Fruit fly (Drosophila melanogaster) whole organism, embryonic: Measurements from ENCODE around the gene CG32055.

ENCODE experiments used
- Asciz ChIP-seq: fragments of 200-800 bp; sonication (Bioruptor generic); optimal IDR thresholded peaks from 2 replicates; lab custom pipeline; 2017; ENCODE audit warnings: missing biosample characterization, mild to moderate bottlenecking, missing genetic modification characterization, missing genetic modification reagents
- CG10959 ChIP-seq: fragments of 200-800 bp; sonication (Bioruptor generic); IDR thresholded peaks from 2 replicates; pipeline ENCODE4 v1.3.6; 2022; ENCODE audit warnings: missing biosample characterization, missing genetic modification characterization
- CG12071 ChIP-seq: fragments of 200-800 bp; sonication (Bioruptor generic); optimal IDR thresholded peaks from 3 replicates; lab custom pipeline; 2018; ENCODE audit warnings: missing biosample characterization, mild to moderate bottlenecking, missing genetic modification characterization
- CG12744 ChIP-seq: fragments of 200-800 bp; sonication (Bioruptor generic); optimal IDR thresholded peaks from 2 replicates; lab custom pipeline; 2016; ENCODE audit warnings: missing biosample characterization, missing genetic modification characterization
- CG12769 ChIP-seq: fragments of 200-800 bp; sonication (Bioruptor generic); optimal IDR thresholded peaks from 2 replicates; lab custom pipeline; 2019; ENCODE audit warnings: missing biosample characterization, mild to moderate bottlenecking, missing genetic modification characterization, moderate library complexity
- CG13287 ChIP-seq: fragments of 200-800 bp; sonication (Bioruptor generic); IDR thresholded peaks from 2 replicates; pipeline ENCODE4 v1.3.6; 2022; ENCODE audit warnings: missing biosample characterization, missing genetic modification characterization; ENCODE audit not compliant: partially characterized antibody
- CG14710 ChIP-seq: fragments of 200-800 bp; sonication (Bioruptor generic); optimal IDR thresholded peaks from 3 replicates; lab custom pipeline; 2019; ENCODE audit warnings: missing biosample characterization, mild to moderate bottlenecking, missing genetic modification characterization, moderate library complexity
- CG18262 ChIP-seq: fragments of 200-800 bp; optimal IDR thresholded peaks from 3 replicates; lab custom pipeline; 2019; ENCODE audit warnings: missing biosample characterization, mild to moderate bottlenecking, missing genetic modification characterization, moderate library complexity
- CG2120 ChIP-seq: fragments of 200-800 bp; sonication (Bioruptor generic); optimal IDR thresholded peaks from 3 replicates; lab custom pipeline; 2016; ENCODE audit warnings: missing biosample characterization, missing genetic modification characterization
- CG30403 ChIP-seq: fragments of 200-800 bp; sonication (Bioruptor generic); optimal IDR thresholded peaks from 3 replicates; lab custom pipeline; 2016; ENCODE audit warnings: missing biosample characterization, missing genetic modification characterization
- CG31365 ChIP-seq: fragments of 200-800 bp; sonication (Bioruptor generic); optimal IDR thresholded peaks from 2 replicates; lab custom pipeline; 2018; ENCODE audit warnings: missing biosample characterization, mild to moderate bottlenecking, missing genetic modification characterization
- CG3281 ChIP-seq: fragments of 200-800 bp; sonication (Bioruptor generic); optimal IDR thresholded peaks from 3 replicates; lab custom pipeline; 2017; ENCODE audit warnings: missing biosample characterization, mild to moderate bottlenecking, missing genetic modification characterization
- CG6175 ChIP-seq: fragments of 200-800 bp; sonication (Bioruptor generic); IDR thresholded peaks from 3 replicates; pipeline ENCODE4 v1.3.6; 2022; ENCODE audit warnings: missing biosample characterization, missing genetic modification characterization
- CG7786 ChIP-seq: fragments of 200-800 bp; sonication (Bioruptor generic); optimal IDR thresholded peaks from 2 replicates; lab custom pipeline; 2016; ENCODE audit warnings: missing biosample characterization, missing genetic modification characterization
- CTCF ChIP-seq: fragments of 200-800 bp; sonication (Bioruptor generic); optimal IDR thresholded peaks from 2 replicates; lab custom pipeline; 2017; ENCODE audit warnings: missing biosample characterization, mild to moderate bottlenecking, missing genetic modification characterization, moderate library complexity
- Camta ChIP-seq: fragments of 200-800 bp; sonication (Bioruptor generic); optimal IDR thresholded peaks from 2 replicates; lab custom pipeline; 2016; ENCODE audit warnings: missing biosample characterization, missing genetic modification characterization
- D19A ChIP-seq: fragments of 200-800 bp; optimal IDR thresholded peaks from 3 replicates; lab custom pipeline; 2019; ENCODE audit warnings: missing biosample characterization, mild to moderate bottlenecking, missing genetic modification characterization, moderate library complexity
- Dad ChIP-seq: fragments of 200-800 bp; sonication (Bioruptor generic); optimal IDR thresholded peaks from 3 replicates; lab custom pipeline; 2016; ENCODE audit warnings: missing biosample characterization, missing genetic modification characterization
- Deaf1 ChIP-seq: fragments of 200-800 bp; optimal IDR thresholded peaks from 3 replicates; lab custom pipeline; 2019; ENCODE audit warnings: missing biosample characterization, mild to moderate bottlenecking, missing genetic modification characterization, moderate library complexity
- Dek ChIP-seq: fragments of 200-800 bp; sonication (Bioruptor generic); optimal IDR thresholded peaks from 3 replicates; lab custom pipeline; 2019; ENCODE audit warnings: missing biosample characterization, mild to moderate bottlenecking, missing genetic modification characterization, moderate library complexity
- Dip3 ChIP-seq: fragments of 200-800 bp; sonication (Bioruptor generic); optimal IDR thresholded peaks from 3 replicates; lab custom pipeline; 2016; ENCODE audit warnings: missing biosample characterization, missing genetic modification characterization
- Ets65A ChIP-seq: fragments of 200-800 bp; sonication (Bioruptor generic); peaks from one replicate; lab custom pipeline; 2016; ENCODE audit warnings: missing biosample characterization, missing genetic modification characterization
- HLHmδ ChIP-seq: fragments of 200-800 bp; sonication (Bioruptor generic); optimal IDR thresholded peaks from 2 replicates; lab custom pipeline; 2018; ENCODE audit warnings: missing biosample characterization, mild to moderate bottlenecking, missing genetic modification characterization, moderate library complexity
- Hr3 ChIP-seq: fragments of 200-800 bp; sonication (Bioruptor generic); optimal IDR thresholded peaks from 3 replicates; lab custom pipeline; 2016; ENCODE audit warnings: missing biosample characterization, missing genetic modification characterization
- Myb ChIP-seq: fragments of 200-800 bp; sonication (Bioruptor generic); optimal IDR thresholded peaks from 2 replicates; lab custom pipeline; 2016; ENCODE audit warnings: missing biosample characterization, missing genetic modification characterization
- bab2 ChIP-seq: fragments of 200-800 bp; sonication (Bioruptor generic); optimal IDR thresholded peaks from 2 replicates; lab custom pipeline; 2016; ENCODE audit warnings: missing biosample characterization, missing genetic modification characterization
- corto ChIP-seq: fragments of 200-800 bp; sonication (Bioruptor generic); optimal IDR thresholded peaks from 2 replicates; lab custom pipeline; 2016; ENCODE audit warnings: missing biosample characterization, mild to moderate bottlenecking, missing genetic modification characterization, moderate library complexity
- croc ChIP-seq: fragments of 200-800 bp; sonication (Bioruptor generic); conservative IDR thresholded peaks from 3 replicates; pipeline ENCODE4 v1.3.6; 2022; ENCODE audit warnings: missing biosample characterization, missing genetic modification characterization
- dpn ChIP-seq, 2 experiments: fragments of 200-800 bp; sonication (Bioruptor generic); optimal IDR thresholded peaks; 3 replicates each; lab custom pipeline; 2016; ENCODE audit warnings: missing biosample characterization in 2 of 2, missing genetic modification characterization in 2 of 2
- fd102C ChIP-seq: fragments of 200-800 bp; sonication (Bioruptor generic); optimal IDR thresholded peaks from 2 replicates; lab custom pipeline; 2018; ENCODE audit warnings: missing biosample characterization, mild to moderate bottlenecking, missing genetic modification characterization, moderate library complexity
- gce ChIP-seq: fragments of 200-800 bp; sonication (Bioruptor generic); IDR thresholded peaks from 3 replicates; pipeline ENCODE4 v1.3.6; 2022; ENCODE audit warnings: missing biosample characterization, missing genetic modification characterization
- her ChIP-seq: fragments of 200-800 bp; sonication (Bioruptor generic); optimal IDR thresholded peaks from 2 replicates; lab custom pipeline; 2016; ENCODE audit warnings: missing biosample characterization, missing genetic modification characterization
- jigr1 ChIP-seq: fragments of 200-800 bp; sonication (Bioruptor generic); IDR thresholded peaks from 3 replicates; pipeline ENCODE4 v1.3.6; 2022; ENCODE audit warnings: missing biosample characterization, missing genetic modification characterization
- ken ChIP-seq: fragments of 200-800 bp; sonication (Bioruptor generic); IDR thresholded peaks from 3 replicates; pipeline ENCODE4 v1.3.6; 2022; ENCODE audit warnings: missing biosample characterization, missing genetic modification characterization
- knrl ChIP-seq: fragments of 200-800 bp; sonication (Bioruptor generic); IDR thresholded peaks from 3 replicates; pipeline ENCODE4 v1.3.6; 2022; ENCODE audit warnings: missing biosample characterization, missing genetic modification characterization; ENCODE audit not compliant: partially characterized antibody
- mld ChIP-seq: fragments of 200-800 bp; sonication (Bioruptor generic); IDR thresholded peaks from 3 replicates; pipeline ENCODE4 v1.3.6; 2022; ENCODE audit warnings: missing biosample characterization, missing genetic modification characterization; ENCODE audit not compliant: partially characterized antibody
- p53 ChIP-seq: fragments of 200-800 bp; sonication (Bioruptor generic); optimal IDR thresholded peaks from 2 replicates; lab custom pipeline; 2016; ENCODE audit warnings: missing biosample characterization, missing genetic modification characterization
- ro ChIP-seq: fragments of 200-800 bp; sonication (Bioruptor generic); IDR thresholded peaks from 2 replicates; pipeline ENCODE4 v1.3.6; 2022; ENCODE audit warnings: missing biosample characterization, missing genetic modification characterization
- scrt ChIP-seq: fragments of 200-800 bp; sonication (Bioruptor generic); optimal IDR thresholded peaks from 2 replicates; lab custom pipeline; 2018; ENCODE audit warnings: missing biosample characterization, mild to moderate bottlenecking, missing genetic modification characterization, moderate library complexity
- sug ChIP-seq: fragments of 200-800 bp; optimal IDR thresholded peaks from 2 replicates; lab custom pipeline; 2019; ENCODE audit warnings: missing biosample characterization, mild to moderate bottlenecking, missing genetic modification characterization, moderate library complexity
- trh ChIP-seq: fragments of 200-800 bp; sonication (Bioruptor generic); optimal IDR thresholded peaks from 2 replicates; lab custom pipeline; 2016; ENCODE audit warnings: missing biosample characterization, missing genetic modification characterization
- z ChIP-seq: fragments of 200-800 bp; sonication (Bioruptor generic); IDR thresholded peaks from 3 replicates; pipeline ENCODE4 v1.3.6; 2022; ENCODE audit warnings: missing biosample characterization, missing genetic modification characterization
- zfh2 ChIP-seq: fragments of 200-800 bp; sonication (Bioruptor generic); optimal IDR thresholded peaks from 2 replicates; lab custom pipeline; 2016; ENCODE audit warnings: missing biosample characterization, missing genetic modification characterization

CG32055 gene

dm6 chr3L:10201655-10202054, 18.3 kb downstream of the CG32055 start, which contains the start of gene ect (continued):
- TF ChIP-seq scrt (GFP tag; lab: Kevin White, UChicago) (no peak), CG18262 (tag; lab: Kevin White, UChicago) (no peak), CG31365 (no peak), Dek (tag; lab: Kevin White, UChicago) (no peak), knrl (GFP tag; lab: Robert Waterston, UW) (peak; percentile 25; the same call in 1 of the 3 replicates), ken (0 out of 3 replicates have a peak, but pooled peaks have one; percentile 36), dpn (GFP tag; optimal IDR thresholded peaks at IDR 0.05; lab: Kevin White, UChicago) (no peak), CG14710 (tag; lab: Kevin White, UChicago) (no peak), CG7786 (GFP tag; lab: Kevin White, UChicago) (no peak), z (GFP tag; lab: Robert Waterston, UW) (peak; percentile 26; the same call in 1 of the 3 replicates), Asciz (no peak), jigr1 (no peak), CG12744 (GFP tag; lab: Kevin White, UChicago) (no peak), Deaf1 (tag; lab: Kevin White, UChicago) (peak; percentile 91), CG3281 (GFP tag; lab: Kevin White, UChicago) (no peak), CG6175 (GFP tag; lab: Robert Waterston, UW) (0 out of 3 replicates have a peak, but pooled peaks have one; percentile 44), HLHmδ (GFP tag; lab: Kevin White, UChicago) (no peak), D19A (tag; lab: Kevin White, UChicago) (no peak), croc (GFP tag; lab: Robert Waterston, UW) (no peak), CG10959 (GFP tag; lab: Robert Waterston, UW) (no peak), CG13287 (GFP tag; lab: Robert Waterston, UW) (no peak), sug (no peak), mld (GFP tag; lab: Robert Waterston, UW) (no peak), CG30403 (GFP tag; lab: Kevin White, UChicago) (no peak), Dip3 (GFP tag; lab: Kevin White, UChicago) (no peak), Camta (GFP tag; lab: Kevin White, UChicago) (no peak), CG12769 (tag; lab: Kevin White, UChicago) (peak; percentile 88), trh (GFP tag; lab: Kevin White, UChicago) (no peak), Hr3 (no peak), ro (GFP tag; lab: Robert Waterston, UW) (no peak), CG12071 (GFP tag; lab: Kevin White, UChicago) (no peak), her (no peak), p53 (GFP tag; lab: Kevin White, UChicago) (no peak), zfh2 (GFP tag; lab: Kevin White, UChicago) (no peak), corto (no peak)
- TF ChIP-seq, all 482 proteins: peak for 19

- TF ChIP-seq Myb (GFP tag; lab: Kevin White, UChicago) (no peak), bab2 (GFP tag; lab: Kevin White, UChicago) (no peak), CG2120 (GFP tag; lab: Kevin White, UChicago) (no peak), Dad (GFP tag; lab: Kevin White, UChicago) (no peak), CTCF (peak; percentile 74), gce (GFP tag; lab: Robert Waterston, UW) (no peak), fd102C (GFP tag; lab: Kevin White, UChicago) (no peak), Ets65A (GFP tag; lab: Kevin White, UChicago) (peak; percentile 8)
Observed at dm6 chr3L:10199644-10200043, 20.3 kb downstream of the CG32055 start.
